Worm (Caenorhabditis elegans): ENCODE results near the gene F10E9.10.
A peak's percentile ranks its signal among the peaks of the same experiment; 100 is the strongest.

ce11 chrIII:8310239-8311057 lies 9.6 kb downstream of the F10E9.10 start, which contains the start of gene F10E9.3:
- TF ChIP-seq nfya-1 (tag; optimal IDR thresholded peaks at IDR 0.05; ENCODE audit: insufficient read depth): peak; percentile 94
- TF ChIP-seq lin-39 (tag; optimal IDR thresholded peaks at IDR 0.05): no peak
- no peak for TF ChIP-seq nhr-11 (tag; optimal IDR thresholded peaks at IDR 0.05)
- no peak for TF ChIP-seq unc-62 (GFP tag; optimal IDR thresholded peaks at IDR 0.05)
- TF ChIP-seq fos-1 (tag; optimal IDR thresholded peaks at IDR 0.05): no peak
- no peak for TF ChIP-seq jun-1 (tag; optimal IDR thresholded peaks at IDR 0.05)
- TF ChIP-seq elt-3 (tag; optimal IDR thresholded peaks at IDR 0.05): no peak
- peak; percentile 11 for TF ChIP-seq nhr-23 (tag; optimal IDR thresholded peaks at IDR 0.05)
- TF ChIP-seq R02D3.7 (tag; optimal IDR thresholded peaks at IDR 0.05): no peak
- no peak for TF ChIP-seq nhr-12 (tag; optimal IDR thresholded peaks at IDR 0.05)
